Fruit fly (Drosophila melanogaster) whole organism, pupa: ENCODE data around the gene CG2794.

Source experiments
- CG34367 ChIP-seq: fragments of 200-800 bp; sonication (Bioruptor generic); optimal IDR thresholded peaks from 2 replicates; lab custom pipeline; 2018; ENCODE audit warnings: missing biosample characterization, mild to moderate bottlenecking, missing genetic modification characterization
- CG4496 ChIP-seq: fragments of 200-800 bp; sonication (Bioruptor generic); IDR thresholded peaks from 3 replicates; pipeline ENCODE4 v1.3.6; 2022; ENCODE audit warnings: missing biosample characterization, missing genetic modification characterization

DNA sequence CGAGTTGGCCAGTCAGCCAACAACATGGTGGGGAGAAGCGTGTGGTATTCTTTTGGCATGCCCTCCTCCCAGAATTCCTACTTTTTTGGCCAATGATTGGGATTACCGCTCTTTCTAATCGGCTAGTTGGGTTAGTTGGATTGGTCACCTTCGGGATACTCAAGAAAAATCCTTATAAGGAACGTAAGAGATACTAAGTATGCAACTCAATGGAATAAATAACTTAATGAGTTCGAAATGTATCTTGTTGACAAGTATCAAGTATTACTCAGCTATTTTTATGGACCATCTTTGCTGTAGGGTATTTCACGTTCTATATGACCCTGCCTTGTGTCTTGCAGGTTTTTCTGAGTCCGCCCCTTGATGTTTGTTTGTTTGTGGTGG lies 37.0 kb upstream of the CG2794 start:
- TF ChIP-seq CG34367 (tag; lab: Kevin White, UChicago) (no peak), CG4496 (no peak)
